Fruit fly (Drosophila melanogaster) whole organism, adult: Measurements from ENCODE around the gene Hacd1.

Experiments
- CG11617 ChIP-seq: fragments of 200-800 bp; sonication (Bioruptor generic); optimal IDR thresholded peaks from 2 replicates; lab custom pipeline; 2017; ENCODE audit warnings: mild to moderate bottlenecking, missing biosample characterization, missing genetic modification reagents, missing genetic modification characterization
- CG12768 ChIP-seq: fragments of 200-800 bp; sonication (Bioruptor generic); optimal IDR thresholded peaks from 2 replicates; lab custom pipeline; 2017; ENCODE audit warnings: missing biosample characterization, missing genetic modification characterization, mild to moderate bottlenecking, moderate library complexity, missing genetic modification reagents
- CG14711 ChIP-seq: fragments of 200-800 bp; sonication (Bioruptor generic); optimal IDR thresholded peaks from 2 replicates; lab custom pipeline; 2018; ENCODE audit warnings: missing biosample characterization, mild to moderate bottlenecking, missing genetic modification characterization, moderate library complexity
- CG1620 ChIP-seq: fragments of 200-800 bp; sonication (Bioruptor generic); optimal IDR thresholded peaks from 2 replicates; lab custom pipeline; 2016; ENCODE audit warnings: missing biosample characterization, missing genetic modification characterization
- CG33017 ChIP-seq: fragments of 200-800 bp; sonication (Bioruptor generic); optimal IDR thresholded peaks from 2 replicates; lab custom pipeline; 2018; ENCODE audit warnings: missing biosample characterization, mild to moderate bottlenecking, missing genetic modification characterization, moderate library complexity
- CG5204 ChIP-seq: fragments of 200-800 bp; sonication (Bioruptor generic); optimal IDR thresholded peaks from 2 replicates; lab custom pipeline; 2016; ENCODE audit warnings: missing biosample characterization, missing genetic modification characterization
- CG7045 ChIP-seq: fragments of 200-800 bp; sonication (Bioruptor generic); optimal IDR thresholded peaks from 2 replicates; lab custom pipeline; 2017; ENCODE audit warnings: missing biosample characterization, mild to moderate bottlenecking, missing genetic modification characterization
- CG7101 ChIP-seq: fragments of 200-800 bp; sonication (Bioruptor generic); optimal IDR thresholded peaks from 2 replicates; lab custom pipeline; 2018; ENCODE audit warnings: missing biosample characterization, mild to moderate bottlenecking, missing genetic modification characterization, moderate library complexity
- Clk ChIP-seq: fragments of 200-800 bp; sonication (Bioruptor generic); optimal IDR thresholded peaks from 2 replicates; lab custom pipeline; 2017; ENCODE audit warnings: missing biosample characterization, missing genetic modification characterization
- Crg-1 ChIP-seq: fragments of 200-800 bp; sonication (Bioruptor generic); optimal IDR thresholded peaks from 2 replicates; lab custom pipeline; 2016; ENCODE audit warnings: missing biosample characterization, missing genetic modification characterization
- Hr96 ChIP-seq: fragments of 200-800 bp; sonication (Bioruptor generic); optimal IDR thresholded peaks from 2 replicates; lab custom pipeline; 2016; ENCODE audit warnings: missing biosample characterization, missing genetic modification characterization
- Mnt ChIP-seq: fragments of 200-800 bp; sonication (Bioruptor generic); optimal IDR thresholded peaks from 2 replicates; lab custom pipeline; 2016; ENCODE audit warnings: missing biosample characterization, mild to moderate bottlenecking, missing genetic modification characterization
- bab1 ChIP-seq: fragments of 200-800 bp; sonication (Bioruptor generic); optimal IDR thresholded peaks from 3 replicates; lab custom pipeline; 2019; ENCODE audit warnings: missing biosample characterization, mild to moderate bottlenecking, missing genetic modification characterization, moderate library complexity
- cic ChIP-seq: fragments of 200-800 bp; sonication (Bioruptor generic); optimal IDR thresholded peaks from 2 replicates; lab custom pipeline; 2017; ENCODE audit warnings: missing biosample characterization, mild to moderate bottlenecking, missing genetic modification characterization, moderate library complexity
- cnc ChIP-seq, 2 experiments: fragments of >200 bp; optimal IDR thresholded peaks; 2 replicates each; lab custom pipeline; 2017
- kay ChIP-seq: fragments of 200-800 bp; sonication (Bioruptor generic); peaks from one replicate; lab custom pipeline; 2016; ENCODE audit warnings: missing biosample characterization, missing genetic modification characterization, borderline replicate concordance
- ovo ChIP-seq: fragments of 200-800 bp; sonication (Bioruptor generic); optimal IDR thresholded peaks from 2 replicates; lab custom pipeline; 2016; ENCODE audit warnings: missing biosample characterization, missing genetic modification characterization
- pad ChIP-seq: fragments of 200-800 bp; sonication (Bioruptor generic); optimal IDR thresholded peaks from 3 replicates; lab custom pipeline; 2017; ENCODE audit warnings: missing biosample characterization, missing genetic modification characterization, mild to moderate bottlenecking, moderate library complexity, missing genetic modification reagents
- tj ChIP-seq: fragments of 200-800 bp; sonication (Bioruptor generic); optimal IDR thresholded peaks from 3 replicates; lab custom pipeline; 2017; ENCODE audit warnings: missing biosample characterization, mild to moderate bottlenecking, missing genetic modification characterization, moderate library complexity
- toe ChIP-seq: fragments of 200-800 bp; sonication (Bioruptor generic); optimal IDR thresholded peaks from 2 replicates; lab custom pipeline; 2016; ENCODE audit warnings: missing biosample characterization, missing genetic modification characterization

Gene Hacd1

dm6 chr2L:12005436-12006396 lies 3.6 kb upstream of the Hacd1 start:
- peak; percentile 6 for TF ChIP-seq cic (GFP tag; lab: Kevin White, UChicago)
- peak; percentile 11 for TF ChIP-seq tj (GFP tag; lab: Kevin White, UChicago)
- peak; percentile 60 for TF ChIP-seq ovo (GFP tag; lab: Kevin White, UChicago)
- peak; percentile 67 for TF ChIP-seq CG12768 (GFP tag; lab: Kevin White, UChicago)
- TF ChIP-seq bab1 (GFP tag; lab: Kevin White, UChicago), result no peak
- TF ChIP-seq Mnt (GFP tag; lab: Kevin White, UChicago), result no peak
- peak; percentile 93 for TF ChIP-seq pad
- no peak for TF ChIP-seq cnc (optimal IDR thresholded peaks at IDR 0.05; lab: Kevin White, UChicago)
- no peak for TF ChIP-seq kay
- TF ChIP-seq Clk, result no peak
- TF ChIP-seq Hr96 (GFP tag; lab: Kevin White, UChicago), result no peak
- no peak for TF ChIP-seq CG5204 (GFP tag; lab: Kevin White, UChicago)
- no peak for TF ChIP-seq CG11617 (GFP tag; lab: Kevin White, UChicago)
- no peak for TF ChIP-seq CG14711 (tag; lab: Kevin White, UChicago)
- TF ChIP-seq Crg-1 (GFP tag; lab: Kevin White, UChicago), result peak; percentile 35

DNA sequence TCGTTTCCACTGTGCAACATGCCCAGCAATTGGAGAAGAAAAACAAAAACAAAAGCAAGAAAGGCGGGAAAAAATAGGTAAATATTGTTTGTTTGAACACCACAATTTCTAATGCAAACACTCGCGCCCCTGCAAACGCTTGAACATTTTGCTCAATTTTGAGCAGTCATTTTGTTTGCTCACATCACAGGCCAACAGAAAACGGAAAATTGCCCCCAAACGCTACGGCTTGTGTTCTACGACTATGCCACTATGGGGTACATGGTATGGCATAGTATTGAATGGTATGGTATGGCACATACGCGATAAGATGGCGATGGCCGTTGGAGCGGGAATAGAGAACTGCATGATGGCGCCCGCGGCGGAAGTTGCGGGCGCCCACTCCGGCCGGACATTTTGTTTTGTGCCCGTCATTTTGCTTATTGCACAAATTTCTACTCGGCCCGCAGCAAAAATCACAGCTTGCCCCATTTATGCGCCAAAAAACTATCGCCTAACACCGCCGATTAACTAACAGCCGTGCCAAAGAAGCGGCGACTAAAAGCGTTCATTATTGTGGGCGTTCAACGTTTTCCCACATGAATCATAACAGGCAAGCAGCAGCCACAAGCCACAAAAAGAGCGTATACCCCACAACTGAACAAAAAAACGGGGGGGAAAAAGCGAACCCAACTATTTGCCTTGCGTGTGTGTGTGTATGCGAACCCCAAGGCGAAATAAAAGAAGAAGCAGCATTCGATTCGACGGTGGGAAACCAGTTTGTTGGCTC lies 2.3 kb upstream of the Hacd1 start:
- TF ChIP-seq CG14711 (tag; lab: Kevin White, UChicago) (peak; percentile 19), cnc (optimal IDR thresholded peaks at IDR 0.05; lab: Kevin White, UChicago) (peak in 1 of 2 experiments; percentile 15), Crg-1 (GFP tag; lab: Kevin White, UChicago) (no peak), CG7101 (tag; lab: Kevin White, UChicago) (peak; percentile 15), toe (GFP tag; lab: Kevin White, UChicago) (peak; percentile 37), CG33017 (tag; lab: Kevin White, UChicago) (peak; percentile 58), CG1620 (GFP tag; lab: Kevin White, UChicago) (no peak), kay (peak; percentile 94), CG5204 (GFP tag; lab: Kevin White, UChicago) (peak; percentile 48)

DNA sequence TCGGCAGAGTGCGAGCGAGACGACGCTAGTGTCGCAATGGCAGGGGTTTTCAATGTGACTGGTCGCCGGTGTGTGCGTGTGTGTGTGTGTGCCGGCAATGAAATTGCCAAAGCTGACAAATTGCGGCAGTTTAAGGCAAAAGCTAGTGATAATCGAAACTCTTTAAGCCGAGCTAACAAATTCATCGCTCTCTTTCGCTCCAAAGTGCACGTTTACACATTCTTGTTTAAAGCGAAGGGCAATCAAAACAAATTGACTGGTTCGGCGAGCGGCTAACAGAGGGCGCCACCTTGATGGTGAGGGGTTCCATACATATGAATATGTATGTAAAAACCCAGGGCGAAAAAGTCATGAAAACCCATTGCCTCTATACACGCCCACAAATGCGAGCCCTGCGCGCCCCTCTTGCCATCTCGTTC lies 1.7 kb upstream of the Hacd1 start:
- TF ChIP-seq kay (no peak), cic (GFP tag; lab: Kevin White, UChicago) (no peak), CG14711 (tag; lab: Kevin White, UChicago) (no peak), cnc (optimal IDR thresholded peaks at IDR 0.05; lab: Kevin White, UChicago) (no peak), ovo (GFP tag; lab: Kevin White, UChicago) (no peak), CG7045 (no peak), CG5204 (GFP tag; lab: Kevin White, UChicago) (no peak), CG33017 (tag; lab: Kevin White, UChicago) (no peak), Mnt (GFP tag; lab: Kevin White, UChicago) (no peak), pad (peak; percentile 99), toe (GFP tag; lab: Kevin White, UChicago) (no peak), Hr96 (GFP tag; lab: Kevin White, UChicago) (peak; percentile 17), bab1 (GFP tag; lab: Kevin White, UChicago) (peak; percentile 23), CG1620 (GFP tag; lab: Kevin White, UChicago) (no peak), CG11617 (GFP tag; lab: Kevin White, UChicago) (no peak), CG12768 (GFP tag; lab: Kevin White, UChicago) (no peak), Clk (no peak), tj (GFP tag; lab: Kevin White, UChicago) (peak; percentile 16), Crg-1 (GFP tag; lab: Kevin White, UChicago) (no peak), CG7101 (tag; lab: Kevin White, UChicago) (no peak)

DNA sequence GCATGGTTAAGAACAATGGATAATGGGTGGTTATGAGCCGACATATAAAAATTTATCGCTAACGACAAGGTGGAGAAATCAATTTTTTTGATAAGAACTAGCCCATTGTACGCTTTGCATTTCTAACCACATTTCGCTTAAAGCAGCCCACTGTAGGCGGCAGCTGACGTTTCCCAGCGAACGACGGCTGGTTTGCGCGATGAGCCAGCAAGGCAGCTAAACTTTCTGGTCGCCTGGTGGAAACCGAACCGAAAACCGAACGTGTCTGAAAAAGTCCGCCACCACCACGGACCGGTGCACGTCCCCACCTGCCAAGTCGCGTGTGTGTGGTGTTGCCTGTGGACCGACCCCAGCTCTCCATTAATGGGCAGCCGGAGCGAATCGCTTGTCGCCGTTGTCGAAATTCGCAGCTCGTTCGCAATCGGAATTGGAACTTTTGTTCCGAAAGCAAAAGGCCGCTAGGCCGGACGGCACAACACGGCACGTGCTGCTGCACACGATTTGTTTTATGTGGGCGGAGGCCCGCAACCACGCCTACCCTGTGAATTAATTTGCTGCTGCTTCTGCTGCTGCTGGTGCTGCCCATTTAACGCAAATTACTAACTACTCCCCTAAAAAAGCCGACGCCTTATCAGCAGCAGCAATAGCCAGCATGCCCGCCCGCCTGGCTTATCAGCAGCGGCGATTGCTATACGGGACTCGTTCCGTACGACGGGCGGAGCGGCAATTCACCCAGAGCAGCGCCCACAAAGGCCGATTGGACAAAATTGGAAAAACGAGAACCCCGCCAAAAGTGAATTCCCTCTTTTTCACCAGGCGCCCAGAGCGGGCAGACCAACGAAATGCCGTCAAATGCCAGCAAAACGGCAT lies 1.1 kb upstream of the Hacd1 start:
- TF ChIP-seq cnc (optimal IDR thresholded peaks at IDR 0.05; lab: Kevin White, UChicago) (no peak), CG7101 (tag; lab: Kevin White, UChicago) (peak; percentile 16), Hr96 (GFP tag; lab: Kevin White, UChicago) (peak; percentile 55), Mnt (GFP tag; lab: Kevin White, UChicago) (peak; percentile 72), CG14711 (tag; lab: Kevin White, UChicago) (no peak), CG11617 (GFP tag; lab: Kevin White, UChicago) (peak; percentile 47), Crg-1 (GFP tag; lab: Kevin White, UChicago) (no peak), Clk (peak; percentile 18), CG7045 (no peak), CG33017 (tag; lab: Kevin White, UChicago) (peak; percentile 29), CG1620 (GFP tag; lab: Kevin White, UChicago) (no peak), bab1 (GFP tag; lab: Kevin White, UChicago) (peak; percentile 48), CG5204 (GFP tag; lab: Kevin White, UChicago) (peak; percentile 22), ovo (GFP tag; lab: Kevin White, UChicago) (peak; percentile 62), tj (GFP tag; lab: Kevin White, UChicago) (peak; percentile 76), CG12768 (GFP tag; lab: Kevin White, UChicago) (peak; percentile 96), cic (GFP tag; lab: Kevin White, UChicago) (peak; percentile 97), kay (no peak), pad (no peak), toe (GFP tag; lab: Kevin White, UChicago) (peak; percentile 17)
